Fruit fly (Drosophila melanogaster) Kc167 (cell line): ENCODE measurements around the gene CG32806.

ENCODE experiments used
- Myc ChIP-seq: fragments of >200 bp; optimal IDR thresholded peaks from 2 replicates; lab custom pipeline; 2017; ENCODE audit warnings: missing external identifiers
- Sin3A ChIP-seq: fragments of >200 bp; optimal IDR thresholded peaks from 2 replicates; lab custom pipeline; 2018; ENCODE audit warnings: missing external identifiers
- h ChIP-seq: fragments of >200 bp; optimal IDR thresholded peaks from 3 replicates; lab custom pipeline; 2018; ENCODE audit warnings: missing external identifiers
- insv ChIP-seq: fragments of >200 bp; optimal IDR thresholded peaks from 3 replicates; lab custom pipeline; 2018; ENCODE audit warnings: missing external identifiers
- psq ChIP-seq: fragments of >200 bp; optimal IDR thresholded peaks from 2 replicates; lab custom pipeline; 2017; ENCODE audit warnings: missing external identifiers
- ttk ChIP-seq: sonication (Bioruptor generic); optimal IDR thresholded peaks from 2 replicates; lab custom pipeline; 2017; ENCODE audit warnings: missing external identifiers

CG32806 gene

dm6 chrX:1823883-1824609, 34.7 kb downstream of the CG32806 start:
- TF ChIP-seq Myc (no peak), ttk (lab: Kevin White, UChicago) (no peak), psq (lab: Kevin White, UChicago) (no peak), h (lab: Kevin White, UChicago) (no peak), Sin3A (lab: Kevin White, UChicago) (no peak), insv (lab: Kevin White, UChicago) (no peak)

DNA sequence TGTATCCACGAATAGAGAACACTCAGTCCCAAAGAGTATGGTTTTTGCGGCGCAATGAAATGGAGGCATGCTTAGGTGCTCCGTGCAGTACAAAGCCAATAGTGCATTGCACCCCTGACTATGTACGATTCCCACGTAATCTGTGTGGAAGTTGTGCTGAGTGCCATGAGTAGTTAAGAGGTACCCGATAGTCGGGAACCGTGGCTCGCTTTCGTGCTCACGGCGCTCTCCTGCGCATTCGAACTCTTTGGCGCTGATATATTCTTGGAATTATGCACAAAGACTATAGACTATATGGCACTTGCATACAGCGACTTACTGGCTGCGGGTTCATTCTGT, 35.2 kb downstream of the CG32806 start:
- no peak for TF ChIP-seq insv (lab: Kevin White, UChicago)
- no peak for TF ChIP-seq Myc
- TF ChIP-seq h (lab: Kevin White, UChicago): no peak
- no peak for TF ChIP-seq psq (lab: Kevin White, UChicago)
- TF ChIP-seq ttk (lab: Kevin White, UChicago): no peak
- no peak for TF ChIP-seq Sin3A (lab: Kevin White, UChicago)

- TF ChIP-seq ttk (lab: Kevin White, UChicago) (no peak), insv (lab: Kevin White, UChicago) (no peak), Sin3A (lab: Kevin White, UChicago) (no peak), Myc (no peak)
Observed at dm6 chrX:1825912-1826862, 36.8 kb downstream of the CG32806 start.

DNA sequence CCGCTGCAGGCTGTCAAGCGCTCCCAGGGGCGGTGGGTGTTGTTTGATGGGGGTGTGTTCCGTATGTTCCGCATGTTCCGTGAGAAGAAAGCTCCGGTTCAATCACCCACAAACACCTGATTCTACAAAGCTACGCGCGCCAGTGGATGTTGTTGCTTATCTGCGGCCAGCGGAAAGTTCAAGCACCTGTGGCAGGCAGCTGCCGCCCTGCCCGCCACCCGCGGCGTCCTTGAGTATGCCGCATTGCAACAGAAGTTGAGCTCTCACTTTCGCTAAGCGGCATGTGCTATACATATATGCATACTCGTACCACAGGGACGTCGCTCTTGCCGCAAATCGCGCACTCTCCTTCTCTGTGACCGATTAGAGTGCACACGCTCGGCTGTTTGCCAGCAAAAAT, 38.7 kb downstream of the CG32806 start:
- TF ChIP-seq insv (lab: Kevin White, UChicago) (no peak), Sin3A (lab: Kevin White, UChicago) (no peak), Myc (no peak), ttk (lab: Kevin White, UChicago) (no peak), h (lab: Kevin White, UChicago) (no peak), psq (lab: Kevin White, UChicago) (no peak)

- TF ChIP-seq ttk (lab: Kevin White, UChicago): no peak
- no peak for TF ChIP-seq psq (lab: Kevin White, UChicago)
- no peak for TF ChIP-seq Myc
- no peak for TF ChIP-seq Sin3A (lab: Kevin White, UChicago)
- TF ChIP-seq insv (lab: Kevin White, UChicago): no peak
- no peak for TF ChIP-seq h (lab: Kevin White, UChicago)
Observed at dm6 chrX:1830396-1831218, 41.2 kb downstream of the CG32806 start.

DNA sequence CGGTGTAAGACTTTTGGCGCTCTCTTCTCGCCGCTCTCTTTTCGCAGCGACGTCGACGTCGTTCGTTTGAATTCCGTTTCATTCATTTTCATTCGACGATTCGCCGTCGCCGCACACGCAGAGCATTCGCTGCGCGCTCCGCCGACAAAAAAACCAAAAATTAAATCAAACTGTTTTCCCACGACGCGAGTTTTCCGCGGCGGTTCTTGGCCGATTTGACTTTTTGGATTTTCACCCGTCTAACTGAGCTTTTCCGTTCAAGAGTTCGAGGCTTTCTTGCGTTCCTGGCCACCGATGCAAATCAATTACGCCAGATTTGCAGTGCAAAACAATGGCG, 41.8 kb downstream of the CG32806 start:
- TF ChIP-seq Myc (no peak), ttk (lab: Kevin White, UChicago) (no peak), h (lab: Kevin White, UChicago) (no peak), insv (lab: Kevin White, UChicago) (no peak), Sin3A (lab: Kevin White, UChicago) (no peak), psq (lab: Kevin White, UChicago) (no peak)

- TF ChIP-seq Sin3A (lab: Kevin White, UChicago) (no peak), h (lab: Kevin White, UChicago) (no peak), Myc (no peak), ttk (lab: Kevin White, UChicago) (no peak), insv (lab: Kevin White, UChicago) (no peak), psq (lab: Kevin White, UChicago) (no peak)
Observed at dm6 chrX:1832699-1833098, 43.3 kb downstream of the CG32806 start.

- TF ChIP-seq psq (lab: Kevin White, UChicago) (no peak), h (lab: Kevin White, UChicago) (no peak), ttk (lab: Kevin White, UChicago) (no peak), Myc (no peak), Sin3A (lab: Kevin White, UChicago) (no peak)
Observed at dm6 chrX:1834702-1835376, 45.5 kb downstream of the CG32806 start.
